Worm (Caenorhabditis elegans): ENCODE results near the gene R01B10.3.

R01B10.3 gene

ce11 chrV:6031585-6031984 lies 13.3 kb downstream of the R01B10.3 start:
- TF ChIP-seq unc-62 (GFP tag; optimal IDR thresholded peaks at IDR 0.05): no peak

ce11 chrV:6030559-6030975 lies 14.4 kb downstream of the R01B10.3 start:
- TF ChIP-seq unc-62 (GFP tag; optimal IDR thresholded peaks at IDR 0.05): no peak

ce11 chrV:6022076-6022475 lies 22.9 kb downstream of the R01B10.3 start:
- no peak for TF ChIP-seq unc-62 (GFP tag; optimal IDR thresholded peaks at IDR 0.05)

ce11 chrV:6018944-6019450 lies 25.9 kb downstream of the R01B10.3 start, which contains the start of gene picc-1:
Gene picc-1, plus strand, starts transcription at chrV:6018994.
- no peak for TF ChIP-seq unc-62 (GFP tag; optimal IDR thresholded peaks at IDR 0.05)

- no peak for TF ChIP-seq unc-62 (GFP tag; optimal IDR thresholded peaks at IDR 0.05)
Measured at ce11 chrV:6017630-6018029, 27.3 kb downstream of the R01B10.3 start, which contains the start of the genes rpt-2 and aps-1. Gene rpt-2, minus strand, starts transcription at chrV:6017669. Gene aps-1, plus strand, starts transcription at chrV:6017970.

- no peak for TF ChIP-seq unc-62 (GFP tag; optimal IDR thresholded peaks at IDR 0.05)
Measured at ce11 chrV:6016097-6016496, 28.8 kb downstream of the R01B10.3 start.

ce11 chrV:6015546-6016089 lies 29.3 kb downstream of the R01B10.3 start:
- TF ChIP-seq unc-62 (GFP tag; optimal IDR thresholded peaks at IDR 0.05): no peak

DNA sequence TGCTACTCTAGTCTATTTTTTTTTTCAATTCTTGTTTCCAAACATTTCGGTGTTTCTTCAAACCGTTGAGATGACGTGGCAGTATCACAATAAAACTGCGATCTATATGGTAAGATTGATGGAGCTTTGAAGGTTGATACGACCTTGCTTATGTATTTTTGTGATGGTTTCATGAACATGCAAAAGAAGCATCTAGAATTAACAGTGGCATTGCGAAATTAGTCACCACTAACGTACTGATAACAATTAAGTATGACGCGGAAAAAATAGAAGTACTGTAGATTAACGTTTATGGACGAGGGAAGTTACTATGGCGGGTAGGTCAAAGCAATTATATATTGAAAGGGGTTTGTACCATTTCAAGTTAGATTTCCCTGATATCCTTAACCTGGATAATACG lies 32.5 kb downstream of the R01B10.3 start:
- no peak for TF ChIP-seq unc-62 (GFP tag; optimal IDR thresholded peaks at IDR 0.05)

ce11 chrV:6010642-6011041 lies 34.3 kb downstream of the R01B10.3 start:
- TF ChIP-seq unc-62 (GFP tag; optimal IDR thresholded peaks at IDR 0.05): no peak

- TF ChIP-seq unc-62 (GFP tag; optimal IDR thresholded peaks at IDR 0.05): no peak
Measured at ce11 chrV:6007927-6008326, 37.0 kb downstream of the R01B10.3 start.

DNA sequence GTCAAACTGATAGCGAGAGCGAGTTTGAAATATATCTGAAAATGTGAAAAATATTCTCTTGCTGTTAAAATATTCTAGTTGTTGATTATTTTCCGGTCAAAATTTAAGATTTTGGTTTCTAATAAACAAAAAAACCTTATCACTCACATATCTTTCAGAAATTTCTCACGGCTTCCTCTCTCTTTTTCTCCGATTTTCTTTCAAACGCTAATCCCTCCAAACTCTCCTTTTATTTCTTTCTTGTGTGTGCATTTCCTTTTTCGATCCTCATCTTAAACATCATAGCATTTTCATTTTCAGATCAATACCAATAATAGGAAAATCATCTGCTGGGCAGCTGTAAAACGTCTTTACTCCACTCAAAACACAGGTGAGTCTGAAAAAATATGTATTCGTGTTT lies 41.6 kb downstream of the R01B10.3 start, which contains the start of gene fos-1:
Gene fos-1, plus strand, starts transcription at position 301 of the 400 bp plus-strand sequence.
- TF ChIP-seq unc-62 (GFP tag; optimal IDR thresholded peaks at IDR 0.05): no peak

- no peak for TF ChIP-seq unc-62 (GFP tag; optimal IDR thresholded peaks at IDR 0.05)
Measured at ce11 chrV:6000368-6000802, 44.5 kb downstream of the R01B10.3 start.

- no peak for TF ChIP-seq unc-62 (GFP tag; optimal IDR thresholded peaks at IDR 0.05)
Measured at ce11 chrV:5996114-5996513, 48.8 kb downstream of the R01B10.3 start, which contains the start of gene cpg-4. Gene cpg-4, plus strand, starts transcription at chrV:5996416.

DNA sequence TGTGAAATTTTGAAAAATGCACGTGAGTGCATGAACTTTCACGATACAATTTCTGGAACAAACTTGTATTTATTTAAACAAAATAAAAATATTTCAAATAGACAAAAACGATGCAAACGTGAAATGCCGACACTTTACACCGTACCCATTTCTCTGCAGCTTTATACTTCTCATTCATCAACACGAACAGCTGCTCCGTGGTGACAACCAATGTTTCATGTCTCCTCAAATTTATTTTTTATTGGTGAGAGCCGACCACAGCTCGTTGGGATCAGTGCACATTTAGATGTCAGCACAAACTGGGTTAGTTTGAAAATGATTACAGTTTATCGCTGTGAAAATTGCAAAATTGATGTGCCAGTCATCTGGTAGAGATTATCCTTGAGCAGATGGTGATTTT lies 49.3 kb downstream of the R01B10.3 start:
- TF ChIP-seq unc-62 (GFP tag; optimal IDR thresholded peaks at IDR 0.05): no peak
